Fruit fly (Drosophila melanogaster): ENCODE data around the gene RhoGAP16F.

RhoGAP16F gene

dm6 chrX:18092810-18093222 is at the start of gene RhoGAP16F (continued):
- TF ChIP-seq CG1647 (GFP tag; optimal IDR thresholded peaks at IDR 0.05) (peak; percentile 68), tin (GFP tag; optimal IDR thresholded peaks at IDR 0.05) (peak; percentile 85), Opbp (GFP tag; IDR thresholded peaks at IDR 0.05; ENCODE audit: partially characterized antibody) (no peak), sd (tag; optimal IDR thresholded peaks at IDR 0.05) (peak; percentile 58), sens-2 (GFP tag; IDR thresholded peaks at IDR 0.05) (peak; percentile 38; the same call in 1 of the 2 replicates), lilli (GFP tag; optimal IDR thresholded peaks at IDR 0.05) (peak; percentile 93), Xbp1 (GFP tag; optimal IDR thresholded peaks at IDR 0.05) (peak; percentile 92), cas (GFP tag; IDR thresholded peaks at IDR 0.05) (0 out of 2 replicates have a peak, but pooled peaks have one; percentile 25), Sry-δ (GFP tag; optimal IDR thresholded peaks at IDR 0.05) (peak; percentile 19), abd-A (tag; optimal IDR thresholded peaks at IDR 0.05) (no peak), cwo (GFP tag; optimal IDR thresholded peaks at IDR 0.05) (peak; percentile 73), NFAT (GFP tag; IDR thresholded peaks at IDR 0.05) (peak; percentile 84), MESR4 (GFP tag; optimal IDR thresholded peaks at IDR 0.05) (peak; percentile 3), jumu (GFP tag; optimal IDR thresholded peaks at IDR 0.05) (peak; percentile 67), CG3281 (GFP tag; optimal IDR thresholded peaks at IDR 0.05) (peak; percentile 83), wek (GFP tag; optimal IDR thresholded peaks at IDR 0.05) (peak; percentile 37), Max (GFP tag; optimal IDR thresholded peaks at IDR 0.05) (peak; percentile 89), CG7928 (GFP tag; optimal IDR thresholded peaks at IDR 0.05) (peak; percentile 36), rib (GFP tag; IDR thresholded peaks at IDR 0.05) (peak; percentile 52), gce (GFP tag; IDR thresholded peaks at IDR 0.05) (no peak; the same call in 2 of the 3 replicates), CG3407 (GFP tag; optimal IDR thresholded peaks at IDR 0.05) (peak; percentile 67), CG16779 (GFP tag; IDR thresholded peaks at IDR 0.05) (0 out of 2 replicates have a peak, but pooled peaks have one; percentile 24), Doc3 (GFP tag; IDR thresholded peaks at IDR 0.05; ENCODE audit: partially characterized antibody) (no peak), prd (optimal IDR thresholded peaks at IDR 0.05) (no peak), prd (GFP tag; IDR thresholded peaks at IDR 0.05) (peak; percentile 93), Vsx1 (GFP tag; optimal IDR thresholded peaks at IDR 0.05) (peak; percentile 29), CG13296 (GFP tag; optimal IDR thresholded peaks at IDR 0.05) (peak; percentile 77), CG10267 (tag; optimal IDR thresholded peaks at IDR 0.05) (peak; percentile 97), amos (GFP tag; IDR thresholded peaks at IDR 0.05; ENCODE audit: partially characterized antibody) (no peak), Bgb (GFP tag; IDR thresholded peaks at IDR 0.05; ENCODE audit: partially characterized antibody) (no peak), HLH4C (GFP tag; IDR thresholded peaks at IDR 0.05; ENCODE audit: partially characterized antibody) (no peak), danr (GFP tag; IDR thresholded peaks at IDR 0.05) (peak; percentile 67), otp (GFP tag; IDR thresholded peaks at IDR 0.05) (peak; percentile 71; the same call in 2 of the 3 replicates), Six4 (GFP tag; optimal IDR thresholded peaks at IDR 0.05) (peak; percentile 78), CG2129 (GFP tag; IDR thresholded peaks at IDR 0.05; ENCODE audit: partially characterized antibody) (no peak), CG10431 (GFP tag; optimal IDR thresholded peaks at IDR 0.05) (peak; percentile 9), CG7271 (tag; optimal IDR thresholded peaks at IDR 0.05) (peak; percentile 71), Dfd (GFP tag; optimal IDR thresholded peaks at IDR 0.05) (no peak), ems (GFP tag; optimal IDR thresholded peaks at IDR 0.05) (peak; percentile 78), Abd-B (GFP tag; optimal IDR thresholded peaks at IDR 0.05) (peak; percentile 89), CG10462 (GFP tag; optimal IDR thresholded peaks at IDR 0.05) (peak; percentile 79), exex (tag; optimal IDR thresholded peaks at IDR 0.05) (peak; percentile 57), Sox102F (GFP tag; optimal IDR thresholded peaks at IDR 0.05) (peak; percentile 83), CG7963 (GFP tag; IDR thresholded peaks at IDR 0.05; ENCODE audit: partially characterized antibody) (no peak), Doc2 (GFP tag; IDR thresholded peaks at IDR 0.05) (no peak), tll (GFP tag; optimal IDR thresholded peaks at IDR 0.05) (peak; percentile 4 to 74), pan (optimal IDR thresholded peaks at IDR 0.05) (peak in 1 of 2 experiments; percentile 70), pan (GFP tag; optimal IDR thresholded peaks at IDR 0.05 in 1 of 2, IDR thresholded peaks at IDR 0.05 in 1 of 2) (peak; percentile 78 to 85), CG16813 (GFP tag; IDR thresholded peaks at IDR 0.05; ENCODE audit: partially characterized antibody) (no peak)

Measured in whole organism, embryonic.